Fruit fly (Drosophila melanogaster) whole organism, embryonic: ENCODE data around the gene CG32440.

ENCODE experiments used
- Asciz ChIP-seq: fragments of 200-800 bp; sonication (Bioruptor generic); optimal IDR thresholded peaks from 2 replicates; lab custom pipeline; 2017; ENCODE audit warnings: missing biosample characterization, mild to moderate bottlenecking, missing genetic modification characterization, missing genetic modification reagents
- CG10654 ChIP-seq: fragments of 200-800 bp; sonication (Bioruptor generic); optimal IDR thresholded peaks from 2 replicates; lab custom pipeline; 2016; ENCODE audit warnings: missing biosample characterization, missing genetic modification characterization
- CG11398 ChIP-seq: fragments of 200-800 bp; sonication (Bioruptor generic); optimal IDR thresholded peaks from 2 replicates; lab custom pipeline; 2016; ENCODE audit warnings: missing biosample characterization, missing genetic modification characterization
- CG1233 ChIP-seq: fragments of 200-800 bp; sonication (Bioruptor generic); optimal IDR thresholded peaks from 4 replicates; lab custom pipeline; 2018; ENCODE audit warnings: missing biosample characterization, mild to moderate bottlenecking, missing genetic modification characterization
- CG14860 ChIP-seq: fragments of 200-800 bp; sonication (Bioruptor generic); IDR thresholded peaks from 3 replicates; pipeline ENCODE4 v1.3.6; 2022; ENCODE audit warnings: missing biosample characterization, missing genetic modification characterization; ENCODE audit not compliant: partially characterized antibody
- CG1529 ChIP-seq: fragments of 200-800 bp; sonication (Bioruptor generic); optimal IDR thresholded peaks from 3 replicates; lab custom pipeline; 2018; ENCODE audit warnings: missing biosample characterization, missing genetic modification characterization
- CG1792 ChIP-seq: fragments of 200-800 bp; sonication (Bioruptor generic); optimal IDR thresholded peaks from 2 replicates; lab custom pipeline; 2016; ENCODE audit warnings: missing biosample characterization, missing genetic modification characterization
- CG2875 ChIP-seq: fragments of 200-800 bp; sonication (Bioruptor generic); optimal IDR thresholded peaks from 2 replicates; lab custom pipeline; 2017; ENCODE audit warnings: missing biosample characterization, mild to moderate bottlenecking, missing genetic modification characterization, missing genetic modification reagents
- CG3065 ChIP-seq: fragments of 200-800 bp; sonication (Bioruptor generic); optimal IDR thresholded peaks from 2 replicates; lab custom pipeline; 2016; ENCODE audit warnings: missing biosample characterization, missing genetic modification characterization
- CG34224 ChIP-seq: fragments of 200-800 bp; sonication (Bioruptor generic); IDR thresholded peaks from 3 replicates; pipeline ENCODE4 v1.3.6; 2022; ENCODE audit warnings: missing biosample characterization, missing genetic modification characterization; ENCODE audit not compliant: partially characterized antibody
- CG3838 ChIP-seq: fragments of 200-800 bp; sonication (Bioruptor generic); optimal IDR thresholded peaks from 3 replicates; lab custom pipeline; 2016; ENCODE audit warnings: missing biosample characterization, missing genetic modification characterization
- CG42726 ChIP-seq: fragments of 200-800 bp; sonication (Bioruptor generic); IDR thresholded peaks from 2 replicates; pipeline ENCODE4 v1.3.6; 2022; ENCODE audit warnings: missing biosample characterization, missing genetic modification characterization; ENCODE audit not compliant: partially characterized antibody
- CG7271 ChIP-seq: fragments of 200-800 bp; sonication (Bioruptor generic); optimal IDR thresholded peaks from 2 replicates; lab custom pipeline; 2018; ENCODE audit warnings: missing biosample characterization, mild to moderate bottlenecking, missing genetic modification characterization, moderate library complexity
- CG7987 ChIP-seq: fragments of 200-800 bp; sonication (Bioruptor generic); optimal IDR thresholded peaks from 2 replicates; lab custom pipeline; 2018; ENCODE audit warnings: missing biosample characterization, mild to moderate bottlenecking, missing genetic modification characterization, moderate library complexity
- CG8765 ChIP-seq: fragments of 200-800 bp; sonication (Bioruptor generic); IDR thresholded peaks from 2 replicates; pipeline ENCODE4 v1.3.6; 2022; ENCODE audit warnings: missing biosample characterization, missing genetic modification characterization
- Camta ChIP-seq: fragments of 200-800 bp; sonication (Bioruptor generic); optimal IDR thresholded peaks from 2 replicates; lab custom pipeline; 2016; ENCODE audit warnings: missing biosample characterization, missing genetic modification characterization
- Hr78 ChIP-seq, 2 experiments: fragments of 200-800 bp in 1 of 2; fragments of >200 bp in 1 of 2; sonication (Bioruptor generic) in 1 of 2; optimal IDR thresholded peaks; 2 replicates each; lab custom pipeline; 2017 to 2019; ENCODE audit warnings: missing biosample characterization in 2 of 2, missing genetic modification characterization in 2 of 2, mild to moderate bottlenecking in 1 of 2, moderate library complexity in 1 of 2
- Lpt ChIP-seq: fragments of >200 bp; optimal IDR thresholded peaks from 2 replicates; lab custom pipeline; 2018; ENCODE audit warnings: missing biosample characterization, missing genetic modification characterization
- Nf-YA ChIP-seq: fragments of 200-800 bp; sonication (Bioruptor generic); IDR thresholded peaks from 2 replicates; pipeline ENCODE4 v1.3.6; 2022; ENCODE audit warnings: missing biosample characterization, missing genetic modification characterization
- Oaz ChIP-seq: fragments of 200-800 bp; sonication (Bioruptor generic); IDR thresholded peaks from 2 replicates; pipeline ENCODE4 v1.3.6; 2022; ENCODE audit warnings: missing biosample characterization, missing genetic modification characterization
- Opbp ChIP-seq: fragments of 200-800 bp; sonication (Bioruptor generic); IDR thresholded peaks from 3 replicates; pipeline ENCODE4 v1.3.6; 2022; ENCODE audit warnings: missing biosample characterization, missing genetic modification characterization; ENCODE audit not compliant: partially characterized antibody
- Ptx1 ChIP-seq: fragments of 200-800 bp; sonication (Bioruptor generic); IDR thresholded peaks from 2 replicates; pipeline ENCODE4 v1.3.6; 2022; ENCODE audit warnings: missing biosample characterization, missing genetic modification characterization
- Ravus ChIP-seq: fragments of 200-800 bp; sonication (Bioruptor generic); IDR thresholded peaks from 2 replicates; pipeline ENCODE4 v1.3.6; 2022; ENCODE audit warnings: missing biosample characterization, missing genetic modification characterization
- Sox100B ChIP-seq: fragments of 200-800 bp; sonication (Bioruptor generic); optimal IDR thresholded peaks from 3 replicates; lab custom pipeline; 2018; ENCODE audit warnings: missing biosample characterization, mild to moderate bottlenecking, missing genetic modification characterization
- Sry-δ ChIP-seq: fragments of 200-800 bp; sonication (Bioruptor generic); optimal IDR thresholded peaks from 2 replicates; lab custom pipeline; 2016; ENCODE audit warnings: missing biosample characterization, missing genetic modification characterization
- Xbp1 ChIP-seq: fragments of 200-800 bp; sonication (Bioruptor generic); optimal IDR thresholded peaks from 3 replicates; lab custom pipeline; 2016; ENCODE audit warnings: missing biosample characterization, mild to moderate bottlenecking, missing genetic modification characterization
- YL-1 ChIP-seq: fragments of 200-800 bp; sonication (Bioruptor generic); optimal IDR thresholded peaks from 3 replicates; lab custom pipeline; 2017; ENCODE audit warnings: missing biosample characterization, mild to moderate bottlenecking, missing genetic modification characterization
- aop ChIP-seq: fragments of 200-800 bp; sonication (Bioruptor generic); IDR thresholded peaks from 2 replicates; pipeline ENCODE4 v1.3.6; 2022; ENCODE audit warnings: missing biosample characterization, missing genetic modification characterization
- ato ChIP-seq: fragments of 200-800 bp; sonication (Bioruptor generic); IDR thresholded peaks from 2 replicates; pipeline ENCODE4 v1.3.6; 2022; ENCODE audit warnings: missing biosample characterization, missing genetic modification characterization; ENCODE audit not compliant: partially characterized antibody
- bowl ChIP-seq: fragments of 200-800 bp; sonication (Bioruptor generic); IDR thresholded peaks from 2 replicates; pipeline ENCODE4 v1.3.6; 2022; ENCODE audit warnings: missing biosample characterization, missing genetic modification characterization
- cg ChIP-seq: fragments of 200-800 bp; sonication (Bioruptor generic); optimal IDR thresholded peaks from 3 replicates; lab custom pipeline; 2019; ENCODE audit warnings: missing biosample characterization, mild to moderate bottlenecking, missing genetic modification characterization, moderate library complexity
- crc ChIP-seq: fragments of 200-800 bp; sonication (Bioruptor generic); optimal IDR thresholded peaks from 2 replicates; lab custom pipeline; 2016; ENCODE audit warnings: missing biosample characterization, missing genetic modification characterization
- dm ChIP-seq: fragments of 200-800 bp; sonication (Bioruptor generic); optimal IDR thresholded peaks from 3 replicates; lab custom pipeline; 2016; ENCODE audit warnings: missing biosample characterization, missing genetic modification characterization
- en ChIP-seq: fragments of 200-800 bp; sonication (Bioruptor generic); optimal IDR thresholded peaks from 2 replicates; lab custom pipeline; 2016; ENCODE audit warnings: missing biosample characterization, missing genetic modification characterization
- fd102C ChIP-seq: fragments of 200-800 bp; sonication (Bioruptor generic); optimal IDR thresholded peaks from 2 replicates; lab custom pipeline; 2018; ENCODE audit warnings: missing biosample characterization, mild to moderate bottlenecking, missing genetic modification characterization, moderate library complexity
- fd64A ChIP-seq: fragments of 200-800 bp; sonication (Bioruptor generic); optimal IDR thresholded peaks from 3 replicates; lab custom pipeline; 2018; ENCODE audit warnings: missing biosample characterization, mild to moderate bottlenecking, missing genetic modification characterization
- fd96Cb ChIP-seq: fragments of 200-800 bp; sonication (Bioruptor generic); optimal IDR thresholded peaks from 2 replicates; lab custom pipeline; 2018; ENCODE audit warnings: missing biosample characterization, mild to moderate bottlenecking, missing genetic modification characterization, moderate library complexity
- ftz-f1 ChIP-seq: fragments of 200-800 bp; sonication (Bioruptor generic); optimal IDR thresholded peaks from 2 replicates; lab custom pipeline; 2016; ENCODE audit warnings: missing biosample characterization, missing genetic modification characterization
- gsb ChIP-seq: fragments of 200-800 bp; sonication (Bioruptor generic); IDR thresholded peaks from 2 replicates; pipeline ENCODE4 v1.3.6; 2022; ENCODE audit warnings: missing biosample characterization, missing genetic modification characterization
- hbn ChIP-seq: fragments of 200-800 bp; sonication (Bioruptor generic); IDR thresholded peaks from 2 replicates; pipeline ENCODE4 v1.3.6; 2022; ENCODE audit warnings: missing biosample characterization, missing genetic modification characterization; ENCODE audit not compliant: partially characterized antibody
- oc ChIP-seq: fragments of 200-800 bp; sonication (Bioruptor generic); optimal IDR thresholded peaks from 2 replicates; lab custom pipeline; 2018; ENCODE audit warnings: missing biosample characterization, mild to moderate bottlenecking, missing genetic modification characterization, moderate library complexity
- peb ChIP-seq: fragments of 200-800 bp; sonication (Bioruptor generic); IDR thresholded peaks from 2 replicates; pipeline ENCODE4 v1.3.6; 2022; ENCODE audit warnings: missing biosample characterization, missing genetic modification characterization
- pho ChIP-seq: fragments of 200-800 bp; sonication (Bioruptor generic); optimal IDR thresholded peaks from 2 replicates; lab custom pipeline; 2016; ENCODE audit warnings: missing biosample characterization, missing genetic modification characterization
- salm ChIP-seq: fragments of 200-800 bp; sonication (Bioruptor generic); optimal IDR thresholded peaks from 2 replicates; lab custom pipeline; 2018; ENCODE audit warnings: missing biosample characterization, mild to moderate bottlenecking, missing genetic modification characterization
- ssp ChIP-seq: fragments of 200-800 bp; sonication (Bioruptor generic); IDR thresholded peaks from 2 replicates; pipeline ENCODE4 v1.3.6; 2022; ENCODE audit warnings: missing biosample characterization, missing genetic modification characterization
- sug ChIP-seq: fragments of 200-800 bp; optimal IDR thresholded peaks from 2 replicates; lab custom pipeline; 2019; ENCODE audit warnings: missing biosample characterization, mild to moderate bottlenecking, missing genetic modification characterization, moderate library complexity
- tna ChIP-seq: fragments of 200-800 bp; sonication (Bioruptor generic); IDR thresholded peaks from 2 replicates; pipeline ENCODE4 v1.3.6; 2022; ENCODE audit warnings: missing biosample characterization, missing genetic modification characterization; ENCODE audit not compliant: partially characterized antibody
- vfl ChIP-seq: fragments of 200-800 bp; sonication (Bioruptor generic); optimal IDR thresholded peaks from 2 replicates; lab custom pipeline; 2016; ENCODE audit warnings: missing biosample characterization, missing genetic modification characterization
- vvl ChIP-seq: fragments of 200-800 bp; sonication (Bioruptor generic); IDR thresholded peaks from 2 replicates; pipeline ENCODE4 v1.3.6; 2022; ENCODE audit warnings: missing biosample characterization, missing genetic modification characterization

Gene CG32440

DNA sequence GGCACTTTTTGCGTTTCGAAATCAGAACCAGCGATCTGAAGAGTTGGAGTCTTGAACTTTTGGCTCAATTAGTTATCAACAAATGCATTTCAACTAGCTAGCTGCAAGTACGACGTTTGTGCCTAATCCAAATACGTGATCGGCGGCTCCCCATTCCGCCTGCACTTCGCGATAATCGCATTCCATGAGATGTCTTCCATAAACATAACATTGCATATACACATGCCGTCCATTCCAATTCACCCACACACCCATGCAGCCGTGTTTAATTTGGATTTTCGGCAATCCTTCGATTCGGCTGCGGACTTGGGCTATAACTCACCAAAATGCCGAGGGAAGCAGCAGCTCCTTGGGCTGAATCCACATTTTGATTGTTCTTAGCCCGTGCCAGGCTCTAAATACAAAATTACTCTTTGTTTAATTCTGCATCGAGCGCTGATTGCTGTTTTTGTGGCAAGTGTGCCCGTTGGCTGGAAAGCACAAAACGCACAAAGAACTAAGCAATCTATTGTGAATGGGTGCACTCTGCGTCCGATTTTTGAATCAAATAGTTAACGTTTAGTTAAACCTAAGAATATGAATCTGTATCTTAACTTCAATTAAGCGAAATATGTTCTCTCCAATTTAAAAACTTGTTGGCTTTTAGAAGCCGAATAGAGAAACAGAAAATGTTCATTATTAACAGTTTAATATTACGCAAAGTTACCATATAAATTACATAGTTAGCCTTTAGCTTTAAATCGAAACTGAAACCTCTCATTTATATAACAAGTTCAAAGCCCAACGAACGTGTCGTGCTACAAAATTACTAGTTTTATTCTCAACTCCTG, 16.5 kb upstream of the CG32440 start, which contains the start of the genes Tbc1d8-9 and CG32436 (continued):
- no peak for TF ChIP-seq Ravus (GFP tag; lab: Robert Waterston, UW)
- no peak for TF ChIP-seq ftz-f1
- TF ChIP-seq CG10654, result no peak
- no peak for TF ChIP-seq vfl (GFP tag; lab: Kevin White, UChicago)
- 0 out of 3 replicates have a peak, but pooled peaks have one; percentile 13 for TF ChIP-seq CG34224 (GFP tag; lab: Robert Waterston, UW)
- no peak for TF ChIP-seq fd96Cb (tag; lab: Kevin White, UChicago)
- peak; percentile 54; the same call in 2 of the 3 replicates for TF ChIP-seq Opbp (GFP tag; lab: Robert Waterston, UW)
- no peak for TF ChIP-seq CG11398 (GFP tag; lab: Kevin White, UChicago)
- no peak for TF ChIP-seq Lpt (GFP tag; lab: Kevin White, UChicago)
- TF ChIP-seq Ptx1 (GFP tag; lab: Robert Waterston, UW), result no peak
- no peak for TF ChIP-seq Hr78 (GFP tag; optimal IDR thresholded peaks at IDR 0.05; lab: Kevin White, UChicago)
- TF ChIP-seq CG1792 (GFP tag; lab: Kevin White, UChicago), result no peak
- no peak for TF ChIP-seq gsb (GFP tag; lab: Robert Waterston, UW)
- no peak for TF ChIP-seq en (GFP tag; lab: Kevin White, UChicago)
- no peak for TF ChIP-seq vvl (GFP tag; lab: Robert Waterston, UW)
- no peak for TF ChIP-seq CG7271 (tag; lab: Kevin White, UChicago)
- no peak for TF ChIP-seq CG1529 (GFP tag; lab: Kevin White, UChicago)
- no peak; the same call in 2 of the 3 replicates for TF ChIP-seq CG14860
- TF ChIP-seq Xbp1 (GFP tag; lab: Kevin White, UChicago), result no peak
- TF ChIP-seq sug (tag; lab: Kevin White, UChicago), result no peak
- TF ChIP-seq CG3838, result no peak
- TF ChIP-seq Sry-δ (GFP tag; lab: Kevin White, UChicago), result peak; percentile 51
- peak; percentile 1 for TF ChIP-seq dm (GFP tag; lab: Kevin White, UChicago)
- TF ChIP-seq aop (GFP tag; lab: Robert Waterston, UW), result no peak
- TF ChIP-seq peb (GFP tag; lab: Robert Waterston, UW), result no peak
- peak; percentile 19; the same call in 1 of the 2 replicates for TF ChIP-seq ato (GFP tag; lab: Robert Waterston, UW)
- no peak for TF ChIP-seq Camta (GFP tag; lab: Kevin White, UChicago)
- no peak for TF ChIP-seq pho
- 0 out of 2 replicates have a peak, but pooled peaks have one; percentile 15 for TF ChIP-seq hbn (GFP tag; lab: Robert Waterston, UW)
- TF ChIP-seq fd64A (GFP tag; lab: Kevin White, UChicago), result no peak
- peak; percentile 74 for TF ChIP-seq cg (GFP tag; lab: Kevin White, UChicago)
- TF ChIP-seq Sox100B (GFP tag; lab: Kevin White, UChicago), result no peak
- TF ChIP-seq ssp (GFP tag; lab: Robert Waterston, UW), result no peak
- no peak for TF ChIP-seq Asciz (GFP tag; lab: Kevin White, UChicago)
- TF ChIP-seq CG1233 (GFP tag; lab: Kevin White, UChicago), result no peak
- TF ChIP-seq CG42726 (GFP tag; lab: Robert Waterston, UW), result no peak
- TF ChIP-seq Nf-YA, result no peak
- TF ChIP-seq tna (GFP tag; lab: Robert Waterston, UW), result no peak; the same call in 1 of the 2 replicates
- no peak for TF ChIP-seq Oaz (GFP tag; lab: Robert Waterston, UW)
- TF ChIP-seq CG2875 (GFP tag; lab: Kevin White, UChicago), result no peak
- TF ChIP-seq oc, result no peak
- TF ChIP-seq fd102C (GFP tag; lab: Kevin White, UChicago), result no peak
- no peak for TF ChIP-seq CG7987 (GFP tag; lab: Kevin White, UChicago)
- TF ChIP-seq crc, result no peak
- TF ChIP-seq YL-1 (GFP tag; lab: Kevin White, UChicago), result peak; percentile 37
- no peak for TF ChIP-seq bowl (GFP tag; lab: Robert Waterston, UW)
- TF ChIP-seq CG8765, result no peak
- TF ChIP-seq CG3065, result no peak
- no peak for TF ChIP-seq salm
